Worm (Caenorhabditis elegans) whole organism, late embryonic: ENCODE data around the gene F23F12.3.
"Not testable (repeated sequence)": the region's sequence is repeated elsewhere in the genome, so short reads cannot be mapped to it uniquely, and the experiment has no call there.

Experiments
- C08G9.2 ChIP-seq: sonication (generic microtip); optimal IDR thresholded peaks from 2 replicates; lab custom pipeline; 2016; ENCODE audit warnings: mild to moderate bottlenecking, missing genetic modification characterization, moderate library complexity, missing compliant biosample characterization
- F13H6.1 ChIP-seq: sonication (generic microtip); optimal IDR thresholded peaks from 2 replicates; lab custom pipeline; 2016; ENCODE audit warnings: missing genetic modification characterization, missing compliant biosample characterization
- ahr-1 ChIP-seq: sonication (generic microtip); optimal IDR thresholded peaks from 2 replicates; lab custom pipeline; 2016; ENCODE audit warnings: missing genetic modification characterization, missing compliant biosample characterization
- ceh-14 ChIP-seq: sonication (generic microtip); optimal IDR thresholded peaks from 2 replicates; lab custom pipeline; 2016; ENCODE audit warnings: missing genotype, missing genetic modification characterization, missing compliant biosample characterization
- ceh-18 ChIP-seq: sonication (generic microtip); optimal IDR thresholded peaks from 2 replicates; lab custom pipeline; 2016; ENCODE audit warnings: missing genetic modification characterization, missing compliant biosample characterization
- ceh-19 ChIP-seq: fragments of 200-800 bp; sonication (Bioruptor generic); optimal IDR thresholded peaks from 2 replicates; lab custom pipeline; 2018; ENCODE audit warnings: mild to moderate bottlenecking, missing genetic modification characterization, missing compliant biosample characterization
- ceh-2 ChIP-seq: sonication (generic microtip); optimal IDR thresholded peaks from 2 replicates; lab custom pipeline; 2016; ENCODE audit warnings: missing genotype, missing genetic modification characterization, missing compliant biosample characterization
- ceh-31 ChIP-seq: sonication (generic microtip); optimal IDR thresholded peaks from 2 replicates; lab custom pipeline; 2016; ENCODE audit warnings: missing genetic modification characterization, missing compliant biosample characterization
- ceh-34 ChIP-seq: sonication (generic microtip); optimal IDR thresholded peaks from 2 replicates; lab custom pipeline; 2016; ENCODE audit warnings: mild to moderate bottlenecking, missing genetic modification characterization, missing compliant biosample characterization
- ceh-48 ChIP-seq: sonication (generic microtip); optimal IDR thresholded peaks from 2 replicates; lab custom pipeline; 2016; ENCODE audit warnings: missing genetic modification characterization, inconsistent platforms, missing compliant biosample characterization
- ceh-6 ChIP-seq: fragments of 200-800 bp; sonication (Bioruptor generic); optimal IDR thresholded peaks from 2 replicates; lab custom pipeline; 2018; ENCODE audit warnings: mild to moderate bottlenecking, missing genetic modification characterization, missing compliant biosample characterization
- dmd-4 ChIP-seq: sonication (generic microtip); optimal IDR thresholded peaks from 2 replicates; lab custom pipeline; 2016; ENCODE audit warnings: borderline replicate concordance, missing genetic modification characterization, missing compliant biosample characterization
- elt-2 ChIP-seq: sonication (generic microtip); optimal IDR thresholded peaks from 2 replicates; lab custom pipeline; 2016; ENCODE audit warnings: missing genetic modification reagents, missing genetic modification characterization, missing compliant biosample characterization
- ets-4 ChIP-seq: sonication (generic microtip); optimal IDR thresholded peaks from 2 replicates; lab custom pipeline; 2016; ENCODE audit warnings: missing genetic modification characterization, missing compliant biosample characterization
- fax-1 ChIP-seq: sonication (generic microtip); optimal IDR thresholded peaks from 2 replicates; lab custom pipeline; 2016; ENCODE audit warnings: missing genotype, missing genetic modification characterization, missing compliant biosample characterization
- fkh-6 ChIP-seq: sonication (generic microtip); optimal IDR thresholded peaks from 2 replicates; lab custom pipeline; 2016; ENCODE audit warnings: missing genetic modification characterization, missing compliant biosample characterization
- gmeb-2 ChIP-seq: sonication (generic microtip); optimal IDR thresholded peaks from 2 replicates; lab custom pipeline; 2016; ENCODE audit warnings: missing genetic modification characterization, inconsistent platforms, missing compliant biosample characterization
- hlh-15 ChIP-seq: sonication (generic microtip); optimal IDR thresholded peaks from 2 replicates; lab custom pipeline; 2016; ENCODE audit warnings: missing genetic modification characterization, missing compliant biosample characterization
- hlh-6 ChIP-seq: sonication (generic microtip); optimal IDR thresholded peaks from 2 replicates; lab custom pipeline; 2016; ENCODE audit warnings: missing genotype, missing genetic modification characterization, missing compliant biosample characterization
- hlh-8 ChIP-seq: sonication (generic microtip); optimal IDR thresholded peaks from 2 replicates; lab custom pipeline; 2016; ENCODE audit warnings: missing genotype, missing genetic modification characterization, missing compliant biosample characterization
- lim-6 ChIP-seq: sonication (generic microtip); optimal IDR thresholded peaks from 2 replicates; lab custom pipeline; 2016; ENCODE audit warnings: missing genetic modification characterization, missing compliant biosample characterization
- mec-3 ChIP-seq: sonication (generic microtip); optimal IDR thresholded peaks from 2 replicates; lab custom pipeline; 2016; ENCODE audit warnings: borderline replicate concordance, missing genetic modification characterization, missing compliant biosample characterization
- nhr-232 ChIP-seq: sonication (generic microtip); optimal IDR thresholded peaks from 2 replicates; lab custom pipeline; 2016; ENCODE audit warnings: missing genetic modification characterization, missing compliant biosample characterization
- npax-4 ChIP-seq: sonication (generic microtip); optimal IDR thresholded peaks from 2 replicates; lab custom pipeline; 2016; ENCODE audit warnings: missing genetic modification characterization, missing compliant biosample characterization
- odd-2 ChIP-seq: sonication (generic microtip); optimal IDR thresholded peaks from 2 replicates; lab custom pipeline; 2017; ENCODE audit warnings: antibody characterized with exemption, mild to moderate bottlenecking, missing genetic modification characterization, missing compliant biosample characterization
- pag-3 ChIP-seq: sonication (generic microtip); optimal IDR thresholded peaks from 2 replicates; lab custom pipeline; 2016; ENCODE audit warnings: missing compliant biosample characterization, missing genetic modification characterization, borderline replicate concordance
- pha-2 ChIP-seq: sonication (generic microtip); optimal IDR thresholded peaks from 2 replicates; lab custom pipeline; 2017; ENCODE audit warnings: mild to moderate bottlenecking, missing genetic modification characterization, missing compliant biosample characterization
- pqm-1 ChIP-seq: sonication (generic microtip); optimal IDR thresholded peaks from 2 replicates; lab custom pipeline; 2016; ENCODE audit warnings: missing genetic modification characterization, missing compliant biosample characterization
- ref-2 ChIP-seq: sonication (generic microtip); optimal IDR thresholded peaks from 2 replicates; lab custom pipeline; 2016; ENCODE audit warnings: missing genetic modification characterization, missing compliant biosample characterization
- rnt-1 ChIP-seq: sonication (generic microtip); optimal IDR thresholded peaks from 2 replicates; lab custom pipeline; 2016; ENCODE audit warnings: missing genetic modification characterization, missing compliant biosample characterization
- sdc-2 ChIP-seq: sonication (generic microtip); optimal IDR thresholded peaks from 2 replicates; lab custom pipeline; 2016; ENCODE audit warnings: missing genotype, missing genetic modification characterization, missing compliant biosample characterization
- sox-2 ChIP-seq: fragments of 200-800 bp; sonication (Bioruptor generic); IDR thresholded peaks from 2 replicates; pipeline ENCODE4 v1.3.6; 2022; ENCODE audit warnings: missing genetic modification reagents, missing genetic modification characterization, missing compliant biosample characterization
- syd-9 ChIP-seq: sonication (generic microtip); optimal IDR thresholded peaks from 2 replicates; lab custom pipeline; 2016; ENCODE audit warnings: mild to moderate bottlenecking, missing genetic modification characterization, moderate library complexity, missing compliant biosample characterization
- tbx-2 ChIP-seq: sonication (generic microtip); optimal IDR thresholded peaks from 2 replicates; lab custom pipeline; 2016; ENCODE audit warnings: missing genetic modification characterization, missing compliant biosample characterization
- tbx-7 ChIP-seq: sonication (generic microtip); optimal IDR thresholded peaks from 2 replicates; lab custom pipeline; 2016; ENCODE audit warnings: missing genotype, missing genetic modification characterization, missing compliant biosample characterization
- ttx-3 ChIP-seq: sonication (generic microtip); optimal IDR thresholded peaks from 2 replicates; lab custom pipeline; 2016; ENCODE audit warnings: missing genetic modification reagents, missing genetic modification characterization, missing compliant biosample characterization
- unc-3 ChIP-seq, 2 experiments: fragments of 200-800 bp in 1 of 2; sonication (Bioruptor generic) in 1 of 2; sonication (generic microtip) in 1 of 2; conservative IDR thresholded peaks in 1 of 2; optimal IDR thresholded peaks in 1 of 2; 2 replicates each; pipeline versions ENCODE4 v1.3.6 to Lab custom; 2016 to 2022; ENCODE audit warnings: missing compliant biosample characterization in 2 of 2, missing genetic modification characterization in 2 of 2, missing genetic modification reagents in 1 of 2
- unc-42 ChIP-seq: sonication (generic microtip); optimal IDR thresholded peaks from 2 replicates; lab custom pipeline; 2016; ENCODE audit warnings: missing genotype, missing genetic modification characterization, missing compliant biosample characterization
- unc-55 ChIP-seq: sonication (generic microtip); optimal IDR thresholded peaks from 2 replicates; lab custom pipeline; 2017; ENCODE audit warnings: missing biosample characterization, missing genetic modification reagents, missing genetic modification characterization
- unc-86 ChIP-seq: sonication (generic microtip); optimal IDR thresholded peaks from 2 replicates; lab custom pipeline; 2016; ENCODE audit warnings: missing genetic modification characterization, missing compliant biosample characterization
- zip-5 ChIP-seq: sonication (generic microtip); optimal IDR thresholded peaks from 2 replicates; lab custom pipeline; 2016; ENCODE audit warnings: missing genetic modification characterization, missing compliant biosample characterization
- ztf-16 ChIP-seq: sonication (generic microtip); optimal IDR thresholded peaks from 2 replicates; lab custom pipeline; 2017; ENCODE audit warnings: missing genetic modification characterization, missing compliant biosample characterization

The F23F12.3 gene

DNA sequence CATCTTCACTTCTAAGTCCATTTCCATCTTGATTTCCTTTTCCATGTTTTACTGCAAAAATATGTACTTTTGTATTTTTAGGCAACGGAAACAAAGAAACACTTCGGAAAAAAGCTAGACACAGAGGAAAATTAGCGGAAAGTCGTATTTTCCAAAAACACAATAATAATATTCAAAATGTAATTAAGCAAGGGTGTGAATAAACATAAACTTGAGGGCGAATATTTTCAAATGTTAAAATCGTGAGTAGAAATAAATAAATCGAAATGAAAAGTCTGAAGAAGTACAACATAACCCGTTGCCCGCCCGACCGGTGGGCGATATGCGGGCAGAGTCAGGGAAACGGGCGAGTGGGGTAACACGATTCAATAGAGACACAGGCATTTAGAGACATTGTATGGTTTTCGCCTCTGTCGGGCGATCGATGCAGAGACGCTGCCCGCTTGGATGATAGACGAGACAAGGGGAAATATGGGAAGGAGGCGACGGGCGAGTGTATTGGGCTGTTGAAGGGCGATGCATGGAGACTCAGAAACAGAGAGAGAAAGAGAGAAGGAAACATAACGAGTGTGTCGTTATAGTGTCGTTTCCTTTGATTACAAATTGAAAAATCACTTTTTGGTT is 36.7 kb downstream of the F23F12.3 start, which contains the start of gene C09E7.4 (continued):
- peak; percentile 72 for TF ChIP-seq hlh-6 (tag; lab: Kevin White, UChicago)
- peak; percentile 30 for TF ChIP-seq dmd-4 (tag; lab: Kevin White, UChicago)
- peak; percentile 51 for TF ChIP-seq C08G9.2 (tag; lab: Kevin White, UChicago)
- no peak for TF ChIP-seq ztf-16 (tag; lab: Kevin White, UChicago)
- peak; percentile 94 for TF ChIP-seq unc-55
- peak; percentile 76 for TF ChIP-seq ceh-48 (tag; lab: Kevin White, UChicago)
- TF ChIP-seq ceh-19 (GFP tag; lab: Kevin White, UChicago), result no peak
- peak; percentile 46 for TF ChIP-seq rnt-1 (tag; lab: Kevin White, UChicago)
- TF ChIP-seq odd-2, result no peak
- peak; percentile 26 for TF ChIP-seq pag-3 (tag; lab: Kevin White, UChicago)

- peak; percentile 77 for TF ChIP-seq ahr-1 (tag; lab: Kevin White, UChicago)
- TF ChIP-seq nhr-232 (tag; lab: Kevin White, UChicago), result peak; percentile 11
- peak; percentile 62 for TF ChIP-seq pqm-1
- TF ChIP-seq ceh-2 (tag; lab: Kevin White, UChicago), result peak; percentile 85
- peak; percentile 74 for TF ChIP-seq ets-4
- peak; percentile 81 for TF ChIP-seq dmd-4 (tag; lab: Kevin White, UChicago)
- TF ChIP-seq sdc-2 (tag; lab: Kevin White, UChicago), result peak; percentile 45
- peak; percentile 80 for TF ChIP-seq ceh-34 (tag; lab: Kevin White, UChicago)
- TF ChIP-seq syd-9 (tag; lab: Kevin White, UChicago), result peak; percentile 37
- peak; percentile 31 for TF ChIP-seq ttx-3 (tag; lab: Kevin White, UChicago)
- TF ChIP-seq sox-2 (GFP tag; lab: Robert Waterston, UW), result 0 out of 2 replicates have a peak, but pooled peaks have one; percentile 38
- peak; percentile 12 for TF ChIP-seq gmeb-2 (tag; lab: Kevin White, UChicago)
- peak; percentile 75 for TF ChIP-seq zip-5 (tag; lab: Kevin White, UChicago)
- TF ChIP-seq ztf-16 (tag; lab: Kevin White, UChicago), result peak; percentile 54
- TF ChIP-seq ceh-19 (GFP tag; lab: Kevin White, UChicago), result peak; percentile 52
- peak; percentile 52 for TF ChIP-seq unc-42 (tag; lab: Kevin White, UChicago)
- peak; percentile 91 for TF ChIP-seq ref-2 (tag; lab: Kevin White, UChicago)
- TF ChIP-seq ceh-14 (tag; lab: Kevin White, UChicago), result peak; percentile 87
- peak; percentile 62 for TF ChIP-seq ceh-18 (tag; lab: Kevin White, UChicago)
- peak; percentile 9 for TF ChIP-seq ceh-6 (GFP tag; lab: Kevin White, UChicago)
- peak; percentile 72 for TF ChIP-seq hlh-6 (tag; lab: Kevin White, UChicago)
- peak; percentile 67 for TF ChIP-seq fkh-6 (tag; lab: Kevin White, UChicago)
- peak; percentile 12 for TF ChIP-seq unc-86 (tag; lab: Kevin White, UChicago)
- peak; percentile 90 for TF ChIP-seq C08G9.2 (tag; lab: Kevin White, UChicago)
- TF ChIP-seq lim-6 (tag; lab: Kevin White, UChicago), result peak; percentile 67
- peak; percentile 87 for TF ChIP-seq rnt-1 (tag; lab: Kevin White, UChicago)
- TF ChIP-seq npax-4 (tag; lab: Kevin White, UChicago), result peak; percentile 4
- TF ChIP-seq fax-1 (tag; lab: Kevin White, UChicago), result peak; percentile 86
- TF ChIP-seq hlh-8 (tag; lab: Kevin White, UChicago), result peak; percentile 69
- peak; percentile 89 for TF ChIP-seq tbx-2 (tag; lab: Kevin White, UChicago)
- TF ChIP-seq unc-3 (GFP tag; conservative IDR thresholded peaks at IDR 0.05; lab: Robert Waterston, UW), result not testable (repeated sequence)
- TF ChIP-seq unc-3 (tag; optimal IDR thresholded peaks at IDR 0.05; lab: Kevin White, UChicago), result peak; percentile 65
- peak; percentile 49 for TF ChIP-seq pha-2
- peak; percentile 75 for TF ChIP-seq F13H6.1 (tag; lab: Kevin White, UChicago)
- TF ChIP-seq elt-2 (tag; lab: Kevin White, UChicago), result peak; percentile 59
- TF ChIP-seq tbx-7, result peak; percentile 72
- TF ChIP-seq mec-3, result peak; percentile 92
- peak; percentile 97 for TF ChIP-seq ceh-31 (tag; lab: Kevin White, UChicago)
- TF ChIP-seq pag-3 (tag; lab: Kevin White, UChicago), result peak; percentile 66
- TF ChIP-seq hlh-15 (tag; lab: Kevin White, UChicago), result peak; percentile 0
Observed at ce11 chrIII:6551187-6552058, 51.1 kb downstream of the F23F12.3 start, which contains the start of gene C09E7.7. C09E7.7 (minus strand) TSS chrIII:6551243.
